Fruit fly (Drosophila melanogaster): Measurements from ENCODE around the gene 2mit.

2mit gene

DNA sequence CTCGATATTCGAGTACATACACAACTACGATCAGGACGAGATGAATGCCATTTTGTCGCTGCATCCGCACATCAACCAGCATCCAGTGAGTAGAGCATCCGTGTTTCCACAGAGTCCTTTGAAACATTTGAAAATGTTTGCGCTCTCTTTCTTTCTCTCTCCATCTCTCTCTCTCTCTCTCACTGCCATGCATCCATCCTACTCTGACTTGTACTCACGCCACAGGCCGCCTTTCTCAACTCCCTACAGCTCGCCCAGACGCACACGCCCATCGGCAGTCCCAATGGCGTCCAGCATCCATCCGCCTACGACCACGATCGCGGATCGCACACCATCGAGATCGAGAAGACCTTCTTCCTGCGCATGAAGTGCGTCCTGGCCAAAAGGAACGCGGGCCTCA, 80.9 kb downstream of the 2mit start:
- TF ChIP-seq dsf (GFP tag; optimal IDR thresholded peaks at IDR 0.05; ENCODE audit: borderline replicate concordance), result no peak
- TF ChIP-seq rgr (GFP tag; optimal IDR thresholded peaks at IDR 0.05), result no peak
- no peak for TF ChIP-seq Myc (optimal IDR thresholded peaks at IDR 0.05)
- TF ChIP-seq lola (GFP tag; optimal IDR thresholded peaks at IDR 0.05), result no peak
- no peak for TF ChIP-seq Hr78 (GFP tag; optimal IDR thresholded peaks at IDR 0.05)
- no peak for TF ChIP-seq woc (GFP tag; optimal IDR thresholded peaks at IDR 0.05)
- TF ChIP-seq N (GFP tag; optimal IDR thresholded peaks at IDR 0.05), result no peak
- TF ChIP-seq foxo (GFP tag; optimal IDR thresholded peaks at IDR 0.05), result no peak
- no peak for TF ChIP-seq br (GFP tag; optimal IDR thresholded peaks at IDR 0.05)
- no peak for TF ChIP-seq sv (GFP tag; optimal IDR thresholded peaks at IDR 0.05)
- TF ChIP-seq dl (GFP tag; optimal IDR thresholded peaks at IDR 0.05; ENCODE audit: insufficient read depth in 1 of 2, partially characterized antibody in 2 of 2), result no peak
- TF ChIP-seq fru (GFP tag; optimal IDR thresholded peaks at IDR 0.05), result no peak
- TF ChIP-seq usp (GFP tag; optimal IDR thresholded peaks at IDR 0.05), result no peak
- TF ChIP-seq Jra (GFP tag; optimal IDR thresholded peaks at IDR 0.05), result no peak

DNA sequence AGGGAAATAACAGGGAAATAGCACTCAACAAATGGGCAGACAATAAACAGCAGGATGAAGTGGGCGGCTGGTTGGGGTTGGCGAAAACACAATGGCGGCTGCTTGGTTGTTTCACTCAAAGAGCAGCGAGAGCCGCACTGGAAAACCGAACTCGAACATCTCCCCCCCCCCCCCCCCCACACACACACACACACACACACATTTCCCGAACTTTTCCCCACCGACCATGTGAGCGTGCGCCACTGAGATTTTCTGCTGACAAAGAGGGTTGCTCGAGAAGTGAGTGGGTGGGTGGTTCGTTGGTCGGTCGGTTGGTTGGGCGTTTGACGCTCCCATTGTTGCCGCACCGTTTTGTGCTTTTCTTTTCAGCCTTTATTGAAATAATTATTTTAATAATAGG, 82.3 kb downstream of the 2mit start:
- no peak for TF ChIP-seq br (GFP tag; optimal IDR thresholded peaks at IDR 0.05)
- TF ChIP-seq sv (GFP tag; optimal IDR thresholded peaks at IDR 0.05), result no peak
- no peak for TF ChIP-seq CrebA (GFP tag; optimal IDR thresholded peaks at IDR 0.05; ENCODE audit: borderline replicate concordance)
- TF ChIP-seq dsf (GFP tag; optimal IDR thresholded peaks at IDR 0.05; ENCODE audit: borderline replicate concordance), result no peak
- no peak for TF ChIP-seq h (GFP tag; optimal IDR thresholded peaks at IDR 0.05)
- no peak for TF ChIP-seq brk (GFP tag; optimal IDR thresholded peaks at IDR 0.05)
- no peak for TF ChIP-seq Dfd (GFP tag; optimal IDR thresholded peaks at IDR 0.05)

DNA sequence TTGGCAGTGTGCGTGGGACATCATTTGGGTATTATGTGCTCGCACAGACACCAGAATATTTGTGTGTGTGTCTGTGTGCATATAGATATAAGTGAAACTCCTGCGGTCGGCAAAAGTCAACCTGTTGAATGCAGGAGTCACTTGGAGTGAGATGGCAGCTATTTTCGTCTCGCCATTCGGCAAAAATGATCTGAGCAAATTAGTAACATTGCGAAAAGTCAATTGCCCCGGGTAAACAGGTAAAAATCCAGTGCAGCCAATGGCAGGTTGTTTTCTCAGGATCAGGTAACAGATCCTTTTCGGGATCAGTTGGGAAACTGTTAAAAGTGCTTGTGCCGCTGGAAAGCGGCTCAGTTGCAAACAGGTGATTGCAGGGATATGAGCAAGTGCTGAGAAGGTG, 83.4 kb downstream of the 2mit start:
- TF ChIP-seq h (GFP tag; optimal IDR thresholded peaks at IDR 0.05), result no peak
- no peak for TF ChIP-seq dsf (GFP tag; optimal IDR thresholded peaks at IDR 0.05; ENCODE audit: borderline replicate concordance)
- TF ChIP-seq Rel (GFP tag; optimal IDR thresholded peaks at IDR 0.05), result no peak
- no peak for TF ChIP-seq Rel (tag; optimal IDR thresholded peaks at IDR 0.05)
- TF ChIP-seq Sp1 (GFP tag; optimal IDR thresholded peaks at IDR 0.05), result no peak
- TF ChIP-seq br (GFP tag; optimal IDR thresholded peaks at IDR 0.05), result no peak
- no peak for TF ChIP-seq Dfd (GFP tag; optimal IDR thresholded peaks at IDR 0.05)
- no peak for TF ChIP-seq Hr78 (GFP tag; optimal IDR thresholded peaks at IDR 0.05)
- TF ChIP-seq Myc (optimal IDR thresholded peaks at IDR 0.05), result no peak
- TF ChIP-seq Vsx2 (GFP tag; optimal IDR thresholded peaks at IDR 0.05; ENCODE audit: partially characterized antibody), result no peak
- no peak for TF ChIP-seq Hnf4 (GFP tag; optimal IDR thresholded peaks at IDR 0.05)
- no peak for TF ChIP-seq GATAd (GFP tag; optimal IDR thresholded peaks at IDR 0.05)
- no peak for TF ChIP-seq sage (GFP tag; optimal IDR thresholded peaks at IDR 0.05)
- TF ChIP-seq dmrt93B (GFP tag; optimal IDR thresholded peaks at IDR 0.05), result no peak
- no peak for TF ChIP-seq usp (GFP tag; optimal IDR thresholded peaks at IDR 0.05)
- TF ChIP-seq pan (optimal IDR thresholded peaks at IDR 0.05), result no peak
- no peak for TF ChIP-seq CrebA (GFP tag; optimal IDR thresholded peaks at IDR 0.05; ENCODE audit: borderline replicate concordance)
- TF ChIP-seq N (GFP tag; optimal IDR thresholded peaks at IDR 0.05), result no peak
- no peak for TF ChIP-seq Dif (GFP tag; optimal IDR thresholded peaks at IDR 0.05; ENCODE audit: partially characterized antibody)
- TF ChIP-seq CG9705 (GFP tag; optimal IDR thresholded peaks at IDR 0.05), result no peak

All from whole organism, wandering third instar larva.